Fruit fly (Drosophila melanogaster) whole organism, embryonic: ENCODE results near the gene Rai1.

Experiments
- Aef1 ChIP-seq: fragments of 200-800 bp; sonication (Bioruptor generic); IDR thresholded peaks from 3 replicates; pipeline ENCODE4 v1.3.6; 2022; ENCODE audit warnings: missing biosample characterization, missing genetic modification characterization
- BtbVII ChIP-seq: fragments of 200-800 bp; sonication (Bioruptor generic); optimal IDR thresholded peaks from 3 replicates; lab custom pipeline; 2017; ENCODE audit warnings: missing biosample characterization, mild to moderate bottlenecking, missing genetic modification characterization
- CG10209 ChIP-seq: fragments of 200-800 bp; sonication (Bioruptor generic); optimal IDR thresholded peaks from 3 replicates; lab custom pipeline; 2017; ENCODE audit warnings: missing biosample characterization, mild to moderate bottlenecking, missing genetic modification characterization, missing genetic modification reagents
- CG10366 ChIP-seq: fragments of 200-800 bp; sonication (Bioruptor generic); IDR thresholded peaks from 2 replicates; pipeline ENCODE4 v1.3.6; 2022; ENCODE audit warnings: missing biosample characterization, missing genetic modification characterization
- CG11093 ChIP-seq: fragments of 200-800 bp; sonication (Bioruptor generic); IDR thresholded peaks from 3 replicates; pipeline ENCODE4 v1.3.6; 2022; ENCODE audit warnings: missing biosample characterization, missing genetic modification characterization
- CG11247 ChIP-seq: fragments of 200-800 bp; sonication (Bioruptor generic); IDR thresholded peaks from 2 replicates; pipeline ENCODE4 v1.3.6; 2022; ENCODE audit warnings: missing biosample characterization, missing genetic modification characterization
- CG11696 ChIP-seq: fragments of 200-800 bp; sonication (Bioruptor generic); IDR thresholded peaks from 2 replicates; pipeline ENCODE4 v1.3.6; 2022; ENCODE audit warnings: missing biosample characterization, missing genetic modification characterization
- CG12391 ChIP-seq: fragments of 200-800 bp; sonication (Bioruptor generic); optimal IDR thresholded peaks from 3 replicates; lab custom pipeline; 2018; ENCODE audit warnings: missing biosample characterization, mild to moderate bottlenecking, missing genetic modification characterization, moderate library complexity
- CG13296 ChIP-seq: fragments of 200-800 bp; sonication (Bioruptor generic); optimal IDR thresholded peaks from 3 replicates; lab custom pipeline; 2018; ENCODE audit warnings: missing biosample characterization, mild to moderate bottlenecking, missing genetic modification characterization
- CG14441 ChIP-seq: fragments of 200-800 bp; sonication (Bioruptor generic); IDR thresholded peaks from 2 replicates; pipeline ENCODE4 v1.3.6; 2022; ENCODE audit warnings: missing biosample characterization, missing genetic modification characterization
- CG17361 ChIP-seq: fragments of 200-800 bp; sonication (Bioruptor generic); IDR thresholded peaks from 3 replicates; pipeline ENCODE4 v1.3.6; 2022; ENCODE audit warnings: missing biosample characterization, missing genetic modification characterization
- CG18262 ChIP-seq: fragments of 200-800 bp; optimal IDR thresholded peaks from 3 replicates; lab custom pipeline; 2019; ENCODE audit warnings: missing biosample characterization, mild to moderate bottlenecking, missing genetic modification characterization, moderate library complexity
- CG18619 ChIP-seq: fragments of 200-800 bp; sonication (Bioruptor generic); optimal IDR thresholded peaks from 3 replicates; lab custom pipeline; 2017; ENCODE audit warnings: missing biosample characterization, mild to moderate bottlenecking, missing genetic modification characterization
- CG3281 ChIP-seq: fragments of 200-800 bp; sonication (Bioruptor generic); optimal IDR thresholded peaks from 3 replicates; lab custom pipeline; 2017; ENCODE audit warnings: missing biosample characterization, mild to moderate bottlenecking, missing genetic modification characterization
- CG3838 ChIP-seq: fragments of 200-800 bp; sonication (Bioruptor generic); optimal IDR thresholded peaks from 3 replicates; lab custom pipeline; 2016; ENCODE audit warnings: missing biosample characterization, missing genetic modification characterization
- CG3995 ChIP-seq: fragments of 200-800 bp; sonication (Bioruptor generic); optimal IDR thresholded peaks from 3 replicates; lab custom pipeline; 2016; ENCODE audit warnings: missing biosample characterization, missing genetic modification characterization
- CG6254 ChIP-seq: fragments of 200-800 bp; sonication (Bioruptor generic); optimal IDR thresholded peaks from 3 replicates; lab custom pipeline; 2017; ENCODE audit warnings: mild to moderate bottlenecking, missing biosample characterization, missing genetic modification reagents, missing genetic modification characterization
- CG8089 ChIP-seq: fragments of 200-800 bp; sonication (Bioruptor generic); optimal IDR thresholded peaks from 3 replicates; lab custom pipeline; 2016; ENCODE audit warnings: missing biosample characterization, missing genetic modification characterization
- CG8924 ChIP-seq: fragments of 200-800 bp; optimal IDR thresholded peaks from 3 replicates; lab custom pipeline; 2019; ENCODE audit warnings: missing biosample characterization, mild to moderate bottlenecking, missing genetic modification characterization, moderate library complexity
- CG9817 ChIP-seq: fragments of 200-800 bp; sonication (Bioruptor generic); optimal IDR thresholded peaks from 2 replicates; lab custom pipeline; 2018; ENCODE audit warnings: missing biosample characterization, mild to moderate bottlenecking, missing genetic modification characterization, moderate library complexity
- CTCF ChIP-seq: fragments of 200-800 bp; sonication (Bioruptor generic); optimal IDR thresholded peaks from 2 replicates; lab custom pipeline; 2017; ENCODE audit warnings: missing biosample characterization, mild to moderate bottlenecking, missing genetic modification characterization, moderate library complexity
- Ets97D ChIP-seq: fragments of 200-800 bp; sonication (Bioruptor generic); optimal IDR thresholded peaks from 3 replicates; lab custom pipeline; 2016; ENCODE audit warnings: missing biosample characterization, missing genetic modification characterization
- Fer1 ChIP-seq: fragments of 200-800 bp; sonication (Bioruptor generic); optimal IDR thresholded peaks from 2 replicates; lab custom pipeline; 2017; ENCODE audit warnings: missing biosample characterization, mild to moderate bottlenecking, missing genetic modification characterization
- HLH4C ChIP-seq: fragments of 200-800 bp; sonication (Bioruptor generic); IDR thresholded peaks from 3 replicates; pipeline ENCODE4 v1.3.6; 2022; ENCODE audit warnings: missing biosample characterization, missing genetic modification characterization; ENCODE audit not compliant: partially characterized antibody
- HmgD ChIP-seq: fragments of 200-800 bp; sonication (Bioruptor generic); optimal IDR thresholded peaks from 3 replicates; lab custom pipeline; 2016; ENCODE audit warnings: missing biosample characterization, missing genetic modification characterization
- Jarid2 ChIP-seq: fragments of 200-800 bp; sonication (Bioruptor generic); optimal IDR thresholded peaks from 3 replicates; lab custom pipeline; 2017; ENCODE audit warnings: mild to moderate bottlenecking, missing biosample characterization, missing genetic modification reagents, missing genetic modification characterization
- MTF-1 ChIP-seq: fragments of 200-800 bp; sonication (Bioruptor generic); optimal IDR thresholded peaks from 2 replicates; lab custom pipeline; 2018; ENCODE audit warnings: missing biosample characterization, mild to moderate bottlenecking, missing genetic modification characterization, borderline replicate concordance
- NC2β ChIP-seq: fragments of 200-800 bp; sonication (Bioruptor generic); optimal IDR thresholded peaks from 2 replicates; lab custom pipeline; 2016; ENCODE audit warnings: missing biosample characterization, missing genetic modification characterization
- Oaz ChIP-seq: fragments of 200-800 bp; sonication (Bioruptor generic); IDR thresholded peaks from 2 replicates; pipeline ENCODE4 v1.3.6; 2022; ENCODE audit warnings: missing biosample characterization, missing genetic modification characterization
- Six4 ChIP-seq: fragments of 200-800 bp; sonication (Bioruptor generic); optimal IDR thresholded peaks from 2 replicates; lab custom pipeline; 2016; ENCODE audit warnings: missing biosample characterization, missing genetic modification characterization
- Sox102F ChIP-seq: fragments of 200-800 bp; sonication (Bioruptor generic); optimal IDR thresholded peaks from 2 replicates; lab custom pipeline; 2018; ENCODE audit warnings: missing biosample characterization, mild to moderate bottlenecking, missing genetic modification characterization, moderate library complexity
- YL-1 ChIP-seq: fragments of 200-800 bp; sonication (Bioruptor generic); optimal IDR thresholded peaks from 3 replicates; lab custom pipeline; 2017; ENCODE audit warnings: missing biosample characterization, mild to moderate bottlenecking, missing genetic modification characterization
- ap ChIP-seq: fragments of 200-800 bp; sonication (Bioruptor generic); IDR thresholded peaks from 2 replicates; pipeline ENCODE4 v1.3.6; 2022; ENCODE audit warnings: missing biosample characterization, missing genetic modification characterization
- bab2 ChIP-seq: fragments of 200-800 bp; sonication (Bioruptor generic); optimal IDR thresholded peaks from 2 replicates; lab custom pipeline; 2016; ENCODE audit warnings: missing biosample characterization, missing genetic modification characterization
- bbx ChIP-seq: fragments of 200-800 bp; sonication (Bioruptor generic); IDR thresholded peaks from 2 replicates; pipeline ENCODE4 v1.3.6; 2022; ENCODE audit warnings: missing biosample characterization, missing genetic modification characterization; ENCODE audit not compliant: partially characterized antibody
- cad ChIP-seq: fragments of >200 bp; optimal IDR thresholded peaks from 2 replicates; lab custom pipeline; 2017; ENCODE audit warnings: missing biosample characterization, missing genetic modification characterization
- cas ChIP-seq: fragments of 200-800 bp; sonication (Bioruptor generic); IDR thresholded peaks from 2 replicates; pipeline ENCODE4 v1.3.6; 2022; ENCODE audit warnings: missing biosample characterization, missing genetic modification characterization
- crc ChIP-seq: fragments of 200-800 bp; sonication (Bioruptor generic); optimal IDR thresholded peaks from 2 replicates; lab custom pipeline; 2016; ENCODE audit warnings: missing biosample characterization, missing genetic modification characterization
- crol ChIP-seq: fragments of 200-800 bp; sonication (Bioruptor generic); IDR thresholded peaks from 2 replicates; pipeline ENCODE4 v1.3.6; 2022; ENCODE audit warnings: missing biosample characterization, missing genetic modification characterization
- dan ChIP-seq: fragments of 200-800 bp; sonication (Bioruptor generic); IDR thresholded peaks from 2 replicates; pipeline ENCODE4 v1.3.6; 2022; ENCODE audit warnings: missing biosample characterization, missing genetic modification characterization
- gcm ChIP-seq: fragments of 200-800 bp; sonication (Bioruptor generic); optimal IDR thresholded peaks from 2 replicates; lab custom pipeline; 2019; ENCODE audit warnings: missing biosample characterization, mild to moderate bottlenecking, missing genetic modification characterization, moderate library complexity
- jumu ChIP-seq: fragments of 200-800 bp; sonication (Bioruptor generic); optimal IDR thresholded peaks from 3 replicates; lab custom pipeline; 2016; ENCODE audit warnings: missing biosample characterization, missing genetic modification characterization
- klu ChIP-seq: fragments of 200-800 bp; sonication (Bioruptor generic); IDR thresholded peaks from 2 replicates; pipeline ENCODE4 v1.3.6; 2022; ENCODE audit warnings: missing biosample characterization, missing genetic modification characterization
- nau ChIP-seq: fragments of 200-800 bp; sonication (Bioruptor generic); optimal IDR thresholded peaks from 3 replicates; lab custom pipeline; 2017; ENCODE audit warnings: missing biosample characterization, mild to moderate bottlenecking, missing genetic modification characterization, missing genetic modification reagents
- onecut ChIP-seq: fragments of 200-800 bp; sonication (Bioruptor generic); IDR thresholded peaks from 2 replicates; pipeline ENCODE4 v1.3.6; 2022; ENCODE audit warnings: missing biosample characterization, missing genetic modification characterization
- repo ChIP-seq: fragments of 200-800 bp; sonication (Bioruptor generic); optimal IDR thresholded peaks from 2 replicates; lab custom pipeline; 2016; ENCODE audit warnings: missing biosample characterization, missing genetic modification characterization
- tll ChIP-seq, 2 experiments: fragments of 200-800 bp in 1 of 2; fragments of >200 bp in 1 of 2; sonication (Bioruptor generic) in 1 of 2; optimal IDR thresholded peaks; 2 replicates each; lab custom pipeline; 2017 to 2019; ENCODE audit warnings: missing biosample characterization in 2 of 2, missing genetic modification characterization in 2 of 2, mild to moderate bottlenecking in 1 of 2, moderate library complexity in 1 of 2
- twi ChIP-seq: fragments of 200-800 bp; optimal IDR thresholded peaks from 2 replicates; lab custom pipeline; 2019; ENCODE audit warnings: missing biosample characterization, mild to moderate bottlenecking, missing genetic modification characterization, moderate library complexity
- unc-4 ChIP-seq: fragments of 200-800 bp; sonication (Bioruptor generic); IDR thresholded peaks from 2 replicates; pipeline ENCODE4 v1.3.6; 2022; ENCODE audit warnings: missing biosample characterization, missing genetic modification characterization; ENCODE audit not compliant: partially characterized antibody
- wek ChIP-seq: fragments of 200-800 bp; sonication (Bioruptor generic); optimal IDR thresholded peaks from 3 replicates; lab custom pipeline; 2018; ENCODE audit warnings: missing biosample characterization, mild to moderate bottlenecking, missing genetic modification characterization, moderate library complexity
- zen ChIP-seq: fragments of 200-800 bp; sonication (Bioruptor generic); optimal IDR thresholded peaks from 3 replicates; lab custom pipeline; 2018; ENCODE audit warnings: missing biosample characterization, mild to moderate bottlenecking, missing genetic modification characterization, moderate library complexity
- zen2 ChIP-seq: fragments of 200-800 bp; sonication (Bioruptor generic); IDR thresholded peaks from 3 replicates; pipeline ENCODE4 v1.3.6; 2022; ENCODE audit warnings: missing biosample characterization, missing genetic modification characterization; ENCODE audit not compliant: partially characterized antibody

Gene Rai1

dm6 chrX:16822080-16822479 lies 18.9 kb upstream of the Rai1 start (continued):
- TF ChIP-seq NC2β (no peak), Fer1 (GFP tag; lab: Kevin White, UChicago) (peak; percentile 52), Jarid2 (no peak), CG18619 (no peak), CG9817 (tag; lab: Kevin White, UChicago) (peak; percentile 18), CG10366 (GFP tag; lab: Robert Waterston, UW) (peak; percentile 50), unc-4 (GFP tag; lab: Robert Waterston, UW) (no peak), CTCF (GFP tag; lab: Kevin White, UChicago) (no peak), CG8924 (tag; lab: Kevin White, UChicago) (peak; percentile 37), tll (GFP tag; optimal IDR thresholded peaks at IDR 0.05; lab: Kevin White, UChicago) (no peak), jumu (GFP tag; lab: Kevin White, UChicago) (no peak), crc (GFP tag; lab: Kevin White, UChicago) (no peak), twi (tag; lab: Kevin White, UChicago) (no peak), bab2 (GFP tag; lab: Kevin White, UChicago) (no peak), gcm (GFP tag; lab: Kevin White, UChicago) (peak; percentile 17), MTF-1 (GFP tag; lab: Kevin White, UChicago) (no peak), HLH4C (GFP tag; lab: Robert Waterston, UW) (no peak), CG14441 (peak; percentile 76), BtbVII (GFP tag; lab: Kevin White, UChicago) (no peak), CG11093 (GFP tag; lab: Robert Waterston, UW) (peak; percentile 25; the same call in 1 of the 3 replicates), CG3281 (GFP tag; lab: Kevin White, UChicago) (no peak), CG3838 (GFP tag; lab: Kevin White, UChicago) (no peak), CG17361 (GFP tag; lab: Robert Waterston, UW) (peak; percentile 38; the same call in 1 of the 3 replicates), CG13296 (GFP tag; lab: Kevin White, UChicago) (peak; percentile 32), nau (GFP tag; lab: Kevin White, UChicago) (no peak), zen (tag; lab: Kevin White, UChicago) (no peak), ap (GFP tag; lab: Robert Waterston, UW) (no peak), bbx (GFP tag; lab: Robert Waterston, UW) (no peak), CG10209 (GFP tag; lab: Kevin White, UChicago) (peak; percentile 29), zen2 (GFP tag; lab: Robert Waterston, UW) (no peak), CG8089 (GFP tag; lab: Kevin White, UChicago) (no peak), Six4 (GFP tag; lab: Kevin White, UChicago) (no peak), cad (GFP tag; lab: Kevin White, UChicago) (no peak), CG3995 (GFP tag; lab: Kevin White, UChicago) (no peak), CG11247 (GFP tag; lab: Robert Waterston, UW) (no peak), YL-1 (no peak), repo (GFP tag; lab: Kevin White, UChicago) (no peak), onecut (GFP tag; lab: Robert Waterston, UW) (peak; percentile 41), cas (GFP tag; lab: Robert Waterston, UW) (no peak), CG18262 (tag; lab: Kevin White, UChicago) (peak; percentile 49), CG12391 (peak; percentile 56), Ets97D (GFP tag; lab: Kevin White, UChicago) (no peak), HmgD (GFP tag; lab: Kevin White, UChicago) (no peak), wek (GFP tag; lab: Kevin White, UChicago) (no peak), Sox102F (GFP tag; lab: Kevin White, UChicago) (peak; percentile 78), Aef1 (peak; percentile 52), dan (no peak), crol (GFP tag; lab: Robert Waterston, UW) (no peak), CG11696 (GFP tag; lab: Robert Waterston, UW) (no peak), klu (GFP tag; lab: Robert Waterston, UW) (0 out of 2 replicates have a peak, but pooled peaks have one; percentile 10), Oaz (GFP tag; lab: Robert Waterston, UW) (no peak), CG6254 (GFP tag; lab: Kevin White, UChicago) (peak; percentile 25)
